Worm (Caenorhabditis elegans) whole organism, L4 larva: ENCODE data around the gene srh-74.
A peak's percentile ranks its signal among the peaks of the same experiment; 100 is the strongest.

Experiments used
- D1046.2 ChIP-seq: fragments of 200-800 bp; sonication (Bioruptor generic); IDR thresholded peaks from 2 replicates; pipeline ENCODE4 v1.3.6; 2022; ENCODE audit warnings: missing genetic modification characterization, missing compliant biosample characterization
- F10B5.3 ChIP-seq: sonication (generic microtip); optimal IDR thresholded peaks from 2 replicates; lab custom pipeline; 2016; ENCODE audit warnings: mild to moderate bottlenecking, missing genetic modification characterization, missing compliant biosample characterization
- F44E2.7 ChIP-seq: fragments of 200-800 bp; sonication (Bioruptor generic); IDR thresholded peaks from 2 replicates; pipeline ENCODE4 v2.1.2; 2022; ENCODE audit warnings: missing genetic modification characterization, missing compliant biosample characterization
- R02D3.7 ChIP-seq: fragments of 150-350 bp; sonication (generic microtip); optimal IDR thresholded peaks from 3 replicates; lab custom pipeline; 2014; ENCODE audit warnings: missing biosample characterization, missing genetic modification characterization
- T20F7.1 ChIP-seq: fragments of 200-800 bp; sonication (Bioruptor generic); optimal IDR thresholded peaks from 2 replicates; lab custom pipeline; 2018; ENCODE audit warnings: mild to moderate bottlenecking, missing genetic modification characterization, missing compliant biosample characterization
- T26A8.4 ChIP-seq: fragments of 200-800 bp; sonication (Bioruptor generic); IDR thresholded peaks from 2 replicates; pipeline ENCODE4 v1.3.6; 2022; ENCODE audit warnings: missing genetic modification characterization, missing compliant biosample characterization
- Y105C5A.15 ChIP-seq: fragments of 200-800 bp; sonication (Bioruptor generic); IDR thresholded peaks from 2 replicates; pipeline ENCODE4 v1.3.6; 2022; ENCODE audit warnings: missing genetic modification characterization, missing compliant biosample characterization
- Y75B8A.6 ChIP-seq: fragments of 200-800 bp; sonication (Bioruptor generic); IDR thresholded peaks from 2 replicates; pipeline ENCODE4 v1.3.6; 2022; ENCODE audit warnings: missing genetic modification reagents, missing genetic modification characterization, missing compliant biosample characterization
- ZK337.2 ChIP-seq: fragments of 200-800 bp; sonication (Bioruptor generic); IDR thresholded peaks from 2 replicates; pipeline ENCODE4 v1.3.6; 2022; ENCODE audit warnings: missing genetic modification reagents, missing genetic modification characterization, missing compliant biosample characterization
- ZK546.5 ChIP-seq, 2 experiments: sonication (generic microtip); optimal IDR thresholded peaks; 2 replicates each; lab custom pipeline; 2017; ENCODE audit warnings: missing biosample characterization in 2 of 2, missing genetic modification characterization in 2 of 2
- aly-2 ChIP-seq: sonication (generic microtip); optimal IDR thresholded peaks from 2 replicates; lab custom pipeline; 2018; ENCODE audit warnings: missing biosample characterization, missing genetic modification characterization
- ama-1 ChIP-seq: fragments of 150-350 bp; optimal IDR thresholded peaks from 2 replicates; lab custom pipeline; 2014; ENCODE audit warnings: inconsistent platforms, mixed read lengths
- arid-1 ChIP-seq: fragments of 200-800 bp; sonication (Bioruptor generic); conservative IDR thresholded peaks from 2 replicates; pipeline ENCODE4 v1.3.6; 2022; ENCODE audit warnings: missing genetic modification reagents, missing genetic modification characterization, missing compliant biosample characterization
- attf-4 ChIP-seq: sonication (generic microtip); optimal IDR thresholded peaks from 3 replicates; lab custom pipeline; 2017; ENCODE audit warnings: missing biosample characterization, missing genetic modification characterization
- ceh-20 ChIP-seq: fragments of 200-800 bp; sonication (Bioruptor generic); IDR thresholded peaks from 2 replicates; pipeline ENCODE4 v1.3.6; 2022; ENCODE audit warnings: missing genetic modification reagents, missing genetic modification characterization, missing compliant biosample characterization
- ceh-28 ChIP-seq: fragments of 150-350 bp; optimal IDR thresholded peaks from 2 replicates; lab custom pipeline; 2014; ENCODE audit warnings: missing biosample characterization, missing genetic modification reagents, missing genetic modification characterization
- ceh-32 ChIP-seq: sonication (generic microtip); optimal IDR thresholded peaks from 2 replicates; lab custom pipeline; 2016; ENCODE audit warnings: mild to moderate bottlenecking, missing genetic modification characterization, missing compliant biosample characterization; ENCODE audit not compliant: poor library complexity
- ceh-44 ChIP-seq: fragments of 200-800 bp; sonication (Bioruptor generic); IDR thresholded peaks from 2 replicates; pipeline ENCODE4 v1.3.6; 2022; ENCODE audit warnings: missing genetic modification reagents, missing genetic modification characterization, missing compliant biosample characterization
- ceh-62 ChIP-seq: sonication (generic microtip); optimal IDR thresholded peaks from 2 replicates; lab custom pipeline; 2017; ENCODE audit warnings: missing biosample characterization, missing genetic modification characterization
- ces-1 ChIP-seq: fragments of 150-350 bp; sonication (generic microtip); optimal IDR thresholded peaks from 4 replicates; lab custom pipeline; 2014; ENCODE audit warnings: missing biosample characterization, missing genetic modification reagents, missing genetic modification characterization
- dpl-1 ChIP-seq: fragments of 150-350 bp; optimal IDR thresholded peaks from 2 replicates; lab custom pipeline; 2014; ENCODE audit warnings: missing biosample characterization, missing genetic modification reagents, missing genetic modification characterization
- duxl-1 ChIP-seq: sonication (generic microtip); optimal IDR thresholded peaks from 2 replicates; lab custom pipeline; 2016; ENCODE audit warnings: mild to moderate bottlenecking, missing genetic modification characterization, moderate library complexity, missing compliant biosample characterization; ENCODE audit not compliant: poor library complexity
- egl-43 ChIP-seq: fragments of 200-800 bp; sonication (Bioruptor generic); IDR thresholded peaks from 2 replicates; pipeline ENCODE4 v1.3.6; 2022; ENCODE audit warnings: missing genetic modification reagents, missing genetic modification characterization, missing compliant biosample characterization
- fos-1 ChIP-seq: fragments of 150-350 bp; optimal IDR thresholded peaks from 2 replicates; lab custom pipeline; 2014; ENCODE audit warnings: missing biosample characterization, missing genetic modification characterization
- hlh-11 ChIP-seq: fragments of 200-800 bp; sonication (Bioruptor generic); optimal IDR thresholded peaks from 2 replicates; lab custom pipeline; 2018; ENCODE audit warnings: mild to moderate bottlenecking, missing genetic modification characterization, missing compliant biosample characterization
- hlh-30 ChIP-seq: sonication (generic microtip); optimal IDR thresholded peaks from 2 replicates; lab custom pipeline; 2017; ENCODE audit warnings: antibody characterized with exemption, mild to moderate bottlenecking, missing genetic modification characterization, missing compliant biosample characterization; ENCODE audit not compliant: insufficient read depth
- hmg-1.1 ChIP-seq: fragments of 200-800 bp; sonication (Bioruptor generic); IDR thresholded peaks from 2 replicates; pipeline ENCODE4 v1.3.6; 2022; ENCODE audit warnings: missing genetic modification reagents, missing genetic modification characterization, missing compliant biosample characterization
- lin-15B ChIP-seq: fragments of 150-350 bp; sonication (generic microtip); optimal IDR thresholded peaks from 3 replicates; lab custom pipeline; 2014; ENCODE audit warnings: missing biosample characterization, missing genetic modification characterization
- lin-29 ChIP-seq: fragments of 200-800 bp; sonication (Bioruptor generic); IDR thresholded peaks from 2 replicates; pipeline ENCODE4 v1.3.6; 2022; ENCODE audit warnings: missing genetic modification reagents, missing genetic modification characterization, missing compliant biosample characterization
- lin-38 ChIP-seq: fragments of 200-800 bp; sonication (Bioruptor generic); IDR thresholded peaks from 2 replicates; pipeline ENCODE4 v1.3.6; 2022; ENCODE audit warnings: missing genetic modification reagents, missing genetic modification characterization, missing compliant biosample characterization
- lir-3 ChIP-seq: sonication (generic microtip); optimal IDR thresholded peaks from 2 replicates; lab custom pipeline; 2016; ENCODE audit warnings: mild to moderate bottlenecking, missing genetic modification characterization, missing compliant biosample characterization
- madf-9 ChIP-seq: fragments of 200-800 bp; sonication (Bioruptor generic); conservative IDR thresholded peaks from 2 replicates; pipeline ENCODE4 v1.3.6; 2022; ENCODE audit warnings: missing genetic modification reagents, missing genetic modification characterization, missing compliant biosample characterization
- mdl-1 ChIP-seq, 2 experiments: fragments of 150-350 bp in 1 of 2; sonication (generic microtip) in 1 of 2; optimal IDR thresholded peaks; 2 replicates each; lab custom pipeline; 2014 to 2017; ENCODE audit warnings: missing biosample characterization in 2 of 2, missing genetic modification characterization in 2 of 2
- mep-1 ChIP-seq: fragments of 150-350 bp; sonication (generic microtip); optimal IDR thresholded peaks from 3 replicates; lab custom pipeline; 2014; ENCODE audit warnings: missing biosample characterization, missing genetic modification characterization
- mes-2 ChIP-seq: sonication (generic microtip); optimal IDR thresholded peaks from 2 replicates; lab custom pipeline; 2016; ENCODE audit warnings: missing genotype, mild to moderate bottlenecking, missing genetic modification characterization, missing compliant biosample characterization; ENCODE audit not compliant: poor library complexity, severe bottlenecking
- mxl-2 ChIP-seq: fragments of 200-800 bp; sonication (Bioruptor generic); conservative IDR thresholded peaks from 2 replicates; pipeline ENCODE4 v1.3.6; 2022; ENCODE audit warnings: missing genetic modification reagents, missing genetic modification characterization, missing compliant biosample characterization
- mxl-3 ChIP-seq: fragments of 200-800 bp; sonication (Bioruptor generic); optimal IDR thresholded peaks from 2 replicates; lab custom pipeline; 2018; ENCODE audit warnings: mild to moderate bottlenecking, missing genetic modification characterization, missing compliant biosample characterization
- nhr-11 ChIP-seq: fragments of 150-350 bp; optimal IDR thresholded peaks from 2 replicates; lab custom pipeline; 2014; ENCODE audit warnings: missing biosample characterization, missing genetic modification characterization
- nhr-25 ChIP-seq: sonication (generic microtip); optimal IDR thresholded peaks from 2 replicates; lab custom pipeline; 2017; ENCODE audit warnings: missing genetic modification characterization, mild to moderate bottlenecking, missing compliant biosample characterization, antibody characterized with exemption, moderate library complexity, borderline replicate concordance; ENCODE audit not compliant: insufficient read depth
- nhr-28 ChIP-seq: fragments of 150-350 bp; optimal IDR thresholded peaks from 2 replicates; lab custom pipeline; 2014; ENCODE audit warnings: missing biosample characterization, missing genetic modification characterization
- nhr-48 ChIP-seq: sonication (generic microtip); optimal IDR thresholded peaks from 2 replicates; lab custom pipeline; 2016; ENCODE audit warnings: mild to moderate bottlenecking, missing genetic modification characterization, missing compliant biosample characterization
- php-3 ChIP-seq: fragments of 200-800 bp; sonication (Bioruptor generic); IDR thresholded peaks from 2 replicates; pipeline ENCODE4 v1.3.6; 2022; ENCODE audit warnings: missing genetic modification reagents, missing genetic modification characterization, missing compliant biosample characterization
- saeg-2 ChIP-seq: fragments of 200-800 bp; sonication (Bioruptor generic); IDR thresholded peaks from 2 replicates; pipeline ENCODE4 v1.3.6; 2022; ENCODE audit warnings: missing genetic modification reagents, missing genetic modification characterization, missing compliant biosample characterization
- set-16 ChIP-seq: fragments of 200-800 bp; sonication (Bioruptor generic); IDR thresholded peaks from 2 replicates; pipeline ENCODE4 v1.3.6; 2022; ENCODE audit warnings: missing genetic modification reagents, missing genetic modification characterization, missing compliant biosample characterization
- skn-1 ChIP-seq: fragments of 150-350 bp; optimal IDR thresholded peaks from 2 replicates; lab custom pipeline; 2014; ENCODE audit warnings: missing biosample characterization, missing genetic modification characterization
- snpc-1.2 ChIP-seq: fragments of 200-800 bp; sonication (Bioruptor generic); IDR thresholded peaks from 2 replicates; pipeline ENCODE4 v1.3.6; 2022; ENCODE audit warnings: missing genetic modification reagents, missing genetic modification characterization, missing compliant biosample characterization
- snpc-4 ChIP-seq: fragments of 150-350 bp; optimal IDR thresholded peaks from 2 replicates; lab custom pipeline; 2014; ENCODE audit warnings: missing biosample characterization, missing genetic modification characterization
- tra-1 ChIP-seq: fragments of 200-800 bp; sonication (Bioruptor generic); IDR thresholded peaks from 2 replicates; pipeline ENCODE4 v1.3.6; 2022; ENCODE audit warnings: missing genetic modification reagents, missing genetic modification characterization, missing compliant biosample characterization
- vab-7 ChIP-seq: fragments of 200-800 bp; sonication (Bioruptor generic); IDR thresholded peaks from 2 replicates; pipeline ENCODE4 v1.3.6; 2022; ENCODE audit warnings: missing genetic modification reagents, missing genetic modification characterization, missing compliant biosample characterization
- zfp-2 ChIP-seq: sonication (generic microtip); optimal IDR thresholded peaks from 2 replicates; lab custom pipeline; 2016; ENCODE audit warnings: mild to moderate bottlenecking, missing genetic modification characterization, missing compliant biosample characterization
- zfp-3 ChIP-seq: fragments of 200-800 bp; sonication (Bioruptor generic); conservative IDR thresholded peaks from 2 replicates; pipeline ENCODE4 v1.3.6; 2022; ENCODE audit warnings: missing genetic modification reagents, missing genetic modification characterization, missing compliant biosample characterization
- ztf-7 ChIP-seq: fragments of 150-350 bp; optimal IDR thresholded peaks from 2 replicates; lab custom pipeline; 2014; ENCODE audit warnings: missing biosample characterization, missing genetic modification characterization

srh-74 gene

DNA sequence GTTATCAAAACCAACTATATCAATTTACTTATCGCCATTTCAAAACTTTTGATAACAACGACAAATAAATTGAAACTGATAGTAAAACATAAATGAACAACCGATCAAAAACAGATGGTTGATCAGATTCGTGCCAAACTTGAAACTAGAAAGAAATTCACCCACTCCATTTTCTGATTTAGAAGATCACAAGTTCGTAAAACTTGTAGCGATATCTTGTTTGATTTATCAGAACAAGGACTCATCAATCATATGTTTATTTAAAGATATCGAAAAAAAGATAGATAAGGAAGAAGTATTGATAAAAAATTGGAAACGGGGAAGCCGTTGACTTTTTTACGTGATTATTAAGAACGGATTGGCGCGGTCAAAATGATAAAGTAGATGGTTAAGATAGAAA lies 38.5 kb upstream of the srh-74 start (continued):
- TF ChIP-seq dpl-1 (no peak), madf-9 (GFP tag; lab: Robert Waterston, UW) (no peak), nhr-48 (tag; lab: Kevin White, UChicago) (peak; percentile 0), F44E2.7 (GFP tag; lab: Robert Waterston, UW) (no peak), mes-2 (tag; lab: Kevin White, UChicago) (no peak), lir-3 (tag; lab: Kevin White, UChicago) (no peak), ZK546.5 (tag; optimal IDR thresholded peaks at IDR 0.05; lab: Kevin White, UChicago) (no peak), arid-1 (GFP tag; lab: Robert Waterston, UW) (no peak), ztf-7 (tag; lab: Kevin White, UChicago) (no peak), lin-15B (tag; lab: Kevin White, UChicago) (no peak), hlh-11 (tag; lab: Kevin White, UChicago) (peak; percentile 36), ceh-44 (GFP tag; lab: Robert Waterston, UW) (no peak), php-3 (GFP tag; lab: Robert Waterston, UW) (peak; percentile 33; the same call in 1 of the 2 replicates), ceh-62 (no peak), mxl-3 (no peak), nhr-25 (tag; lab: Kevin White, UChicago) (no peak), attf-4 (no peak), T20F7.1 (peak; percentile 25), aly-2 (tag; lab: Kevin White, UChicago) (no peak), ceh-20 (GFP tag; lab: Robert Waterston, UW) (peak; percentile 64; the same call in 1 of the 2 replicates), lin-38 (GFP tag; lab: Robert Waterston, UW) (no peak), D1046.2 (GFP tag; lab: Robert Waterston, UW) (no peak), egl-43 (GFP tag; lab: Robert Waterston, UW) (no peak), Y75B8A.6 (GFP tag; lab: Robert Waterston, UW) (no peak), mep-1 (tag; lab: Kevin White, UChicago) (no peak), vab-7 (GFP tag; lab: Robert Waterston, UW) (no peak), R02D3.7 (tag; lab: Kevin White, UChicago) (no peak), skn-1 (tag; lab: Kevin White, UChicago) (no peak), T26A8.4 (GFP tag; lab: Robert Waterston, UW) (no peak), ces-1 (GFP tag; lab: Kevin White, UChicago) (no peak), ama-1 (lab: Kevin White, UChicago) (no peak), snpc-4 (no peak), ceh-32 (no peak), tra-1 (peak; percentile 74), fos-1 (tag; lab: Kevin White, UChicago) (no peak), mxl-2 (GFP tag; lab: Robert Waterston, UW) (no peak)

DNA sequence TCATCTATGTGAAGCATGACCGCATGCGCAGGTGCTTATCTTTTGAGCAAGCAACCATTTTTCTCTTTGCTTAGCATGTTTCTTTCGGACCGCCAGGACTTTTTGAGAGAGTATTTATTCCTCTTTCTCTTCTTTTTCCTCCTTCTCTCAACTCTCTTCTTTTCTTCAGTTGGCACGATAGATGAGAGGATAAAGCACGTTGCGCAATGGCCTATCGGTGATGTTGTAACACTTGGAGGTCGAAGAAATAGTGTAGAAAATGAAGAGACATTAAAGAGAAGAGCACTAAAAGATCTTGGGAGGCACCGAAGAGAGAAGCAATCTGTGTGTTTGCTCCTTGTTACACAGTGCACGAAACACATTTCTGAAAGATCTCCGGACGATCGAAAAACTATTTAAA lies 35.1 kb upstream of the srh-74 start:
- TF ChIP-seq snpc-1.2 (no peak), php-3 (GFP tag; lab: Robert Waterston, UW) (no peak), ZK337.2 (GFP tag; lab: Robert Waterston, UW) (no peak), ceh-20 (GFP tag; lab: Robert Waterston, UW) (no peak), ceh-28 (no peak), duxl-1 (tag; lab: Kevin White, UChicago) (no peak), lir-3 (tag; lab: Kevin White, UChicago) (no peak), zfp-2 (tag; lab: Kevin White, UChicago) (no peak), snpc-4 (no peak), hlh-30 (tag; lab: Kevin White, UChicago) (peak; percentile 33), set-16 (no peak), saeg-2 (no peak), mdl-1 (tag; optimal IDR thresholded peaks at IDR 0.05; lab: Kevin White, UChicago) (peak in 1 of 2 experiments; percentile 20), lin-29 (GFP tag; lab: Robert Waterston, UW) (no peak), Y105C5A.15 (no peak), zfp-3 (GFP tag; lab: Robert Waterston, UW) (no peak), hmg-1.1 (GFP tag; lab: Robert Waterston, UW) (no peak), F10B5.3 (no peak), nhr-11 (peak; percentile 66), nhr-28 (no peak), ZK546.5 (tag; optimal IDR thresholded peaks at IDR 0.05; lab: Kevin White, UChicago) (no peak), mxl-2 (GFP tag; lab: Robert Waterston, UW) (no peak)
